Worm (Caenorhabditis elegans) whole organism, L1 larva: ENCODE measurements around the gene clec-230.

Experiments used
- F16B12.6 ChIP-seq: fragments of 150-350 bp; optimal IDR thresholded peaks from 2 replicates; lab custom pipeline; 2014; ENCODE audit warnings: missing biosample characterization, missing genetic modification characterization
- alr-1 ChIP-seq: fragments of 200-800 bp; sonication (Bioruptor generic); optimal IDR thresholded peaks from 2 replicates; lab custom pipeline; 2018; ENCODE audit warnings: borderline replicate concordance, mild to moderate bottlenecking, missing genetic modification characterization, missing compliant biosample characterization
- ceh-63 ChIP-seq: fragments of 200-800 bp; sonication (Bioruptor generic); optimal IDR thresholded peaks from 2 replicates; lab custom pipeline; 2018; ENCODE audit warnings: mild to moderate bottlenecking, missing genetic modification characterization, missing compliant biosample characterization
- dpl-1 ChIP-seq, 3 experiments: fragments of 150-350 bp in 2 of 3; sonication (generic microtip) in 1 of 3; optimal IDR thresholded peaks; 2 replicates each; lab custom pipeline; 2014 to 2017; ENCODE audit warnings: missing biosample characterization in 3 of 3, missing genetic modification characterization in 3 of 3, missing genetic modification reagents in 3 of 3
- efl-1 ChIP-seq, 4 experiments: fragments of 150-350 bp; optimal IDR thresholded peaks in 3 of 4; peaks in 1 of 4; 1 replicate in 1 of 4; 2 replicates in 3 of 4; lab custom pipeline; 2014; ENCODE audit warnings: missing biosample characterization in 2 of 4, missing genetic modification characterization in 2 of 4, missing genetic modification reagents in 2 of 4
- egl-27 ChIP-seq, 2 experiments: fragments of 150-350 bp in 1 of 2; sonication (generic microtip); optimal IDR thresholded peaks; 3 replicates each; lab custom pipeline; 2017 to 2018; ENCODE audit warnings: missing biosample characterization in 2 of 2, missing genetic modification characterization in 2 of 2, missing genetic modification reagents in 2 of 2
- elt-2 ChIP-seq: sonication (generic microtip); optimal IDR thresholded peaks from 2 replicates; lab custom pipeline; 2016; ENCODE audit warnings: missing genetic modification characterization, mild to moderate bottlenecking, inconsistent platforms, missing compliant biosample characterization, missing genetic modification reagents
- ets-5 ChIP-seq: fragments of 200-800 bp; sonication (Bioruptor generic); IDR thresholded peaks from 2 replicates; pipeline ENCODE4 v1.3.6; 2022; ENCODE audit warnings: missing genetic modification characterization, missing compliant biosample characterization
- fkh-10 ChIP-seq: sonication (generic microtip); optimal IDR thresholded peaks from 2 replicates; lab custom pipeline; 2017; ENCODE audit warnings: missing biosample characterization, missing genetic modification reagents, missing genetic modification characterization
- fkh-4 ChIP-seq: sonication (generic microtip); optimal IDR thresholded peaks from 2 replicates; lab custom pipeline; 2016; ENCODE audit warnings: missing compliant biosample characterization, missing genetic modification characterization, borderline replicate concordance
- fos-1 ChIP-seq: fragments of 150-350 bp; optimal IDR thresholded peaks from 2 replicates; lab custom pipeline; 2014; ENCODE audit warnings: missing biosample characterization, missing genetic modification characterization
- grh-1 ChIP-seq: fragments of 200-800 bp; sonication (Bioruptor generic); IDR thresholded peaks from 2 replicates; pipeline ENCODE4 v1.3.6; 2022; ENCODE audit warnings: missing genetic modification reagents, missing genetic modification characterization, missing compliant biosample characterization
- hlh-17 ChIP-seq: fragments of 200-800 bp; sonication (Bioruptor generic); optimal IDR thresholded peaks from 2 replicates; lab custom pipeline; 2018; ENCODE audit warnings: missing genetic modification characterization, mild to moderate bottlenecking, missing compliant biosample characterization, moderate library complexity, borderline replicate concordance
- hlh-4 ChIP-seq: sonication (generic microtip); optimal IDR thresholded peaks from 2 replicates; lab custom pipeline; 2016; ENCODE audit warnings: mild to moderate bottlenecking, missing genetic modification characterization, missing compliant biosample characterization
- jun-1 ChIP-seq: fragments of 150-350 bp; optimal IDR thresholded peaks from 2 replicates; lab custom pipeline; 2014; ENCODE audit warnings: missing biosample characterization, missing genetic modification reagents, missing genetic modification characterization
- lin-14 ChIP-seq: fragments of 200-800 bp; sonication (Bioruptor generic); optimal IDR thresholded peaks from 2 replicates; lab custom pipeline; 2018; ENCODE audit warnings: mild to moderate bottlenecking, missing genetic modification characterization, moderate library complexity, missing compliant biosample characterization
- lin-15B ChIP-seq: fragments of 150-350 bp; sonication (generic microtip); optimal IDR thresholded peaks from 3 replicates; lab custom pipeline; 2014; ENCODE audit warnings: missing biosample characterization, missing genetic modification characterization
- lin-35 ChIP-seq, 2 experiments: fragments of 150-350 bp; optimal IDR thresholded peaks; 2 replicates each; lab custom pipeline; 2014; ENCODE audit warnings: missing biosample characterization in 2 of 2, missing genetic modification characterization in 2 of 2, missing genetic modification reagents in 2 of 2
- lir-3 ChIP-seq: sonication (generic microtip); optimal IDR thresholded peaks from 2 replicates; lab custom pipeline; 2016; ENCODE audit warnings: mild to moderate bottlenecking, missing genetic modification characterization, moderate library complexity, missing compliant biosample characterization; ENCODE audit not compliant: poor library complexity
- nhr-20 ChIP-seq: sonication (generic microtip); optimal IDR thresholded peaks from 2 replicates; lab custom pipeline; 2016; ENCODE audit warnings: mild to moderate bottlenecking, missing genetic modification characterization, missing compliant biosample characterization
- nhr-47 ChIP-seq: sonication (generic microtip); optimal IDR thresholded peaks from 2 replicates; lab custom pipeline; 2016; ENCODE audit warnings: mild to moderate bottlenecking, missing genetic modification characterization, moderate library complexity, missing compliant biosample characterization
- nhr-90 ChIP-seq: sonication (generic microtip); optimal IDR thresholded peaks from 2 replicates; lab custom pipeline; 2016; ENCODE audit warnings: mild to moderate bottlenecking, missing genetic modification characterization, missing compliant biosample characterization; ENCODE audit not compliant: poor library complexity
- pag-3 ChIP-seq: sonication (generic microtip); optimal IDR thresholded peaks from 2 replicates; lab custom pipeline; 2017; ENCODE audit warnings: missing genetic modification characterization, mild to moderate bottlenecking, missing compliant biosample characterization, antibody characterized with exemption, borderline replicate concordance; ENCODE audit not compliant: insufficient read depth
- pax-3 ChIP-seq: fragments of 200-800 bp; sonication (Bioruptor generic); optimal IDR thresholded peaks from 2 replicates; lab custom pipeline; 2018; ENCODE audit warnings: mild to moderate bottlenecking, missing genetic modification characterization, moderate library complexity, missing compliant biosample characterization
- pqm-1 ChIP-seq: sonication (generic microtip); optimal IDR thresholded peaks from 3 replicates; lab custom pipeline; 2017; ENCODE audit warnings: missing biosample characterization, missing genetic modification characterization
- skn-1 ChIP-seq: fragments of 150-350 bp; optimal IDR thresholded peaks from 2 replicates; lab custom pipeline; 2014; ENCODE audit warnings: missing biosample characterization, missing genetic modification characterization
- unc-62 ChIP-seq: fragments of 150-350 bp; optimal IDR thresholded peaks from 2 replicates; lab custom pipeline; 2014; ENCODE audit warnings: missing biosample characterization, missing genetic modification reagents, missing genetic modification characterization
- unc-86 ChIP-seq: sonication (generic microtip); optimal IDR thresholded peaks from 2 replicates; lab custom pipeline; 2016; ENCODE audit warnings: missing genetic modification characterization, missing compliant biosample characterization
- xbp-1 ChIP-seq: sonication (generic microtip); optimal IDR thresholded peaks from 2 replicates; lab custom pipeline; 2016; ENCODE audit warnings: missing genetic modification characterization, missing compliant biosample characterization

The clec-230 gene

DNA sequence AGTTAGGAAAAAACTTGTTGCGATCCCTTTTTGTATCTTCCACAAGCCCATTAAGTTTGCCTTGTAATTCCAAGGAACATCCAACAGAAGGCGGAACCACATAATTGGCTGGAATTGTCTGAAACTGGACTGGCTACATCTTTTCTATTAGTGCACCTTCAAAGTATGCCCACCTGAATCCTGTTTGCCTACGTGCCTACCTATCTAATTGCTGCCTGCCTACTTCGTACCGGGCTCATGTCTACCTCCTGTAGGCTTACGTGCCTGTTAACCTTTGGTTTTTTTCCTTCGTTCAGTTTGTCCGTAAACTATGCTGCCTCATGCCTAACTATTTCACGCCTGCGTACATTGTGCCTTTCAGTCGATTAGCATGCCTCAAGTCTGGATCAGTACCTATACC, 11.5 kb downstream of the clec-230 start, which contains the start of gene wrt-7:
TSS of gene wrt-7 (minus strand) at position 101 of the 400 bp plus-strand sequence.
- TF ChIP-seq pax-3 = peak; percentile 21
- no peak for TF ChIP-seq alr-1 (tag; lab: Kevin White, UChicago)

- no peak for TF ChIP-seq fkh-10
- TF ChIP-seq ceh-63 (GFP tag; lab: Kevin White, UChicago) = no peak
- no peak for TF ChIP-seq efl-1 (optimal IDR thresholded peaks at IDR 0.05; lab: Kevin White, UChicago)
- TF ChIP-seq efl-1 (GFP tag; optimal IDR thresholded peaks at IDR 0.05 in 1 of 2; lab: Kevin White, UChicago) = peak in 1 of 2 experiments; percentile 13
- TF ChIP-seq fos-1 = no peak
- TF ChIP-seq lin-15B (tag; lab: Kevin White, UChicago) = no peak
- TF ChIP-seq lin-14 = no peak
Measured at ce11 chrV:15332851-15333250, 16.1 kb downstream of the clec-230 start, which contains the start of gene srw-113. Gene srw-113 (plus strand): TSS chrV:15333151.

- TF ChIP-seq xbp-1 (tag; lab: Kevin White, UChicago) = no peak
- TF ChIP-seq lin-14 = no peak
- TF ChIP-seq fkh-10 = no peak
- no peak for TF ChIP-seq grh-1
- TF ChIP-seq, all 84 proteins: peak for 0
Measured at ce11 chrV:15330314-15330713, 18.6 kb downstream of the clec-230 start, which contains the start of gene srh-295. Gene srh-295 (plus strand): TSS chrV:15330614.

ce11 chrV:15327745-15328447, 21.0 kb downstream of the clec-230 start, which contains the start of gene ZK1037.6:
Gene ZK1037.6 (minus strand): TSS chrV:15327795.
- TF ChIP-seq dpl-1 (GFP tag; optimal IDR thresholded peaks at IDR 0.05; lab: Kevin White, UChicago) (no peak), lin-35 (GFP tag; optimal IDR thresholded peaks at IDR 0.05; lab: Kevin White, UChicago) (no peak), jun-1 (peak; percentile 27), elt-2 (tag; lab: Kevin White, UChicago) (peak; percentile 90), pag-3 (no peak)

- no peak for TF ChIP-seq nhr-90 (tag; lab: Kevin White, UChicago)
- TF ChIP-seq unc-62 = no peak
- TF ChIP-seq F16B12.6 (tag; lab: Kevin White, UChicago) = no peak
- TF ChIP-seq hlh-17 = no peak
- no peak for TF ChIP-seq lin-15B (tag; lab: Kevin White, UChicago)
- TF ChIP-seq skn-1 = no peak
- no peak for TF ChIP-seq dpl-1 (GFP tag; optimal IDR thresholded peaks at IDR 0.05; lab: Kevin White, UChicago)
- no peak for TF ChIP-seq fkh-4 (tag; lab: Kevin White, UChicago)
- peak; percentile 84 for TF ChIP-seq elt-2 (tag; lab: Kevin White, UChicago)
- TF ChIP-seq nhr-20 (tag; lab: Kevin White, UChicago) = no peak
- TF ChIP-seq pqm-1 (tag; lab: Kevin White, UChicago) = peak; percentile 33
- TF ChIP-seq lir-3 (tag; lab: Kevin White, UChicago) = no peak
- no peak for TF ChIP-seq hlh-4 (tag; lab: Kevin White, UChicago)
- no peak for TF ChIP-seq unc-86 (tag; lab: Kevin White, UChicago)
- peak; percentile 13 for TF ChIP-seq jun-1
- no peak for TF ChIP-seq egl-27 (tag; optimal IDR thresholded peaks at IDR 0.05; lab: Kevin White, UChicago)
- no peak for TF ChIP-seq ets-5 (GFP tag; lab: Robert Waterston, UW)
- no peak for TF ChIP-seq nhr-47 (tag; lab: Kevin White, UChicago)
Measured at ce11 chrV:15323417-15323816, 25.5 kb downstream of the clec-230 start.

- TF ChIP-seq elt-2 (tag; lab: Kevin White, UChicago) = peak; percentile 73
- TF ChIP-seq, all 84 proteins: peak for 1; not testable (repeated sequence) for 83
Measured at ce11 chrV:15322653-15323052, 26.3 kb downstream of the clec-230 start, which contains the start of gene nhr-247. Gene nhr-247 (plus strand): TSS chrV:15322982.
